Fruit fly (Drosophila melanogaster) whole organism, wandering third instar larva: ENCODE results near the gene acj6.

ENCODE experiments used
- Dfd ChIP-seq: fragments of >200 bp; optimal IDR thresholded peaks from 2 replicates; lab custom pipeline; 2017; ENCODE audit warnings: missing biosample characterization, missing genetic modification characterization
- GATAd ChIP-seq: sonication (Bioruptor generic); optimal IDR thresholded peaks from 2 replicates; lab custom pipeline; 2016; ENCODE audit warnings: missing biosample characterization, missing genetic modification characterization
- HLH106 ChIP-seq: fragments of 200-800 bp; optimal IDR thresholded peaks from 3 replicates; lab custom pipeline; 2019; ENCODE audit warnings: missing biosample characterization, mild to moderate bottlenecking, missing genetic modification characterization, moderate library complexity
- Hnf4 ChIP-seq: fragments of 200-800 bp; sonication (Bioruptor generic); optimal IDR thresholded peaks from 2 replicates; lab custom pipeline; 2016; ENCODE audit warnings: missing biosample characterization, mild to moderate bottlenecking, missing genetic modification characterization
- Hr78 ChIP-seq: fragments of >200 bp; optimal IDR thresholded peaks from 2 replicates; lab custom pipeline; 2017; ENCODE audit warnings: missing biosample characterization, missing genetic modification characterization
- Hr83 ChIP-seq: fragments of 200-300 bp; sonication (Bioruptor generic); optimal IDR thresholded peaks from 2 replicates; lab custom pipeline; 2016; ENCODE audit warnings: missing biosample characterization, mild to moderate bottlenecking, missing genetic modification characterization, moderate library complexity; ENCODE audit not compliant: poor library complexity, severe bottlenecking
- Mio ChIP-seq: sonication (Bioruptor generic); optimal IDR thresholded peaks from 2 replicates; lab custom pipeline; 2016; ENCODE audit warnings: missing biosample characterization, missing genetic modification characterization
- Myc ChIP-seq: fragments of >200 bp; optimal IDR thresholded peaks from 2 replicates; lab custom pipeline; 2017
- N ChIP-seq: fragments of >200 bp; optimal IDR thresholded peaks from 2 replicates; lab custom pipeline; 2018; ENCODE audit warnings: missing biosample characterization, missing external identifiers, missing genetic modification characterization
- OdsH ChIP-seq: fragments of 200-800 bp; sonication (Bioruptor generic); optimal IDR thresholded peaks from 2 replicates; lab custom pipeline; 2016; ENCODE audit warnings: missing biosample characterization, mild to moderate bottlenecking, missing genetic modification characterization
- Rel ChIP-seq, 2 experiments: fragments of 200-800 bp; sonication (Bioruptor generic) in 1 of 2; optimal IDR thresholded peaks; 2 replicates in 1 of 2; 3 replicates in 1 of 2; lab custom pipeline; 2016 to 2019; ENCODE audit warnings: mild to moderate bottlenecking in 2 of 2, missing biosample characterization in 2 of 2, missing genetic modification characterization in 2 of 2, moderate library complexity in 1 of 2
- Sp1 ChIP-seq: fragments of 200-800 bp; sonication (Bioruptor generic); optimal IDR thresholded peaks from 3 replicates; lab custom pipeline; 2019; ENCODE audit warnings: missing biosample characterization, mild to moderate bottlenecking, missing genetic modification characterization, moderate library complexity
- brk ChIP-seq: fragments of 200-800 bp; sonication (Bioruptor generic); optimal IDR thresholded peaks from 2 replicates; lab custom pipeline; 2016; ENCODE audit warnings: missing biosample characterization, mild to moderate bottlenecking, missing genetic modification characterization
- dmrt93B ChIP-seq: fragments of 200-800 bp; sonication (Bioruptor generic); optimal IDR thresholded peaks from 2 replicates; lab custom pipeline; 2018; ENCODE audit warnings: missing biosample characterization, mild to moderate bottlenecking, missing genetic modification characterization
- dsf ChIP-seq: sonication (Bioruptor generic); optimal IDR thresholded peaks from 2 replicates; lab custom pipeline; 2016; ENCODE audit warnings: missing biosample characterization, missing genetic modification characterization, borderline replicate concordance
- ey ChIP-seq: fragments of 200-800 bp; sonication (Bioruptor generic); optimal IDR thresholded peaks from 2 replicates; lab custom pipeline; 2016; ENCODE audit warnings: missing biosample characterization, missing genetic modification characterization
- foxo ChIP-seq, 2 experiments: fragments of 200-800 bp; sonication (Bioruptor generic); optimal IDR thresholded peaks; 2 replicates in 1 of 2; 3 replicates in 1 of 2; lab custom pipeline; 2016 to 2017; ENCODE audit warnings: missing biosample characterization in 2 of 2, missing genetic modification characterization in 2 of 2
- h ChIP-seq: fragments of 200-800 bp; sonication (Bioruptor generic); optimal IDR thresholded peaks from 3 replicates; lab custom pipeline; 2016; ENCODE audit warnings: missing biosample characterization, mild to moderate bottlenecking, missing genetic modification characterization
- lola ChIP-seq: fragments of >200 bp; optimal IDR thresholded peaks from 2 replicates; lab custom pipeline; 2017; ENCODE audit warnings: missing biosample characterization, missing genetic modification characterization
- pan ChIP-seq: fragments of >200 bp; optimal IDR thresholded peaks from 2 replicates; lab custom pipeline; 2017
- psq ChIP-seq: fragments of 200-800 bp; sonication (Bioruptor generic); optimal IDR thresholded peaks from 3 replicates; lab custom pipeline; 2017; ENCODE audit warnings: missing biosample characterization, mild to moderate bottlenecking, missing genetic modification characterization, moderate library complexity
- rgr ChIP-seq: fragments of 200-800 bp; sonication (Bioruptor generic); optimal IDR thresholded peaks from 3 replicates; lab custom pipeline; 2016; ENCODE audit warnings: missing biosample characterization, mild to moderate bottlenecking, missing genetic modification characterization
- sage ChIP-seq: fragments of 200-800 bp; sonication (Bioruptor generic); optimal IDR thresholded peaks from 2 replicates; lab custom pipeline; 2016; ENCODE audit warnings: missing biosample characterization, mild to moderate bottlenecking, missing genetic modification characterization
- sv ChIP-seq: fragments of 200-800 bp; sonication (Bioruptor generic); optimal IDR thresholded peaks from 3 replicates; lab custom pipeline; 2016; ENCODE audit warnings: missing biosample characterization, missing genetic modification characterization
- tai ChIP-seq: sonication (Bioruptor generic); optimal IDR thresholded peaks from 2 replicates; lab custom pipeline; 2016; ENCODE audit warnings: missing biosample characterization, missing genetic modification characterization
- usp ChIP-seq: fragments of >200 bp; optimal IDR thresholded peaks from 2 replicates; lab custom pipeline; 2017; ENCODE audit warnings: missing biosample characterization, missing genetic modification characterization
- woc ChIP-seq: sonication (Bioruptor generic); optimal IDR thresholded peaks from 2 replicates; lab custom pipeline; 2016; ENCODE audit warnings: missing biosample characterization, mild to moderate bottlenecking, missing genetic modification characterization

The acj6 gene

dm6 chrX:15313829-15314324 is 65.0 kb downstream of the acj6 start:
- TF ChIP-seq Dfd: peak; percentile 59
- no peak for TF ChIP-seq Mio (GFP tag; lab: Kevin White, UChicago)
- TF ChIP-seq, all 38 proteins: peak for 1

dm6 chrX:15313389-15313788 is 65.5 kb downstream of the acj6 start:
- no peak for TF ChIP-seq Sp1 (GFP tag; lab: Kevin White, UChicago)

- no peak for TF ChIP-seq tai (GFP tag; lab: Kevin White, UChicago)
- no peak for TF ChIP-seq woc (GFP tag; lab: Kevin White, UChicago)
- TF ChIP-seq Hnf4: no peak
- TF ChIP-seq Mio (GFP tag; lab: Kevin White, UChicago): no peak
- TF ChIP-seq Hr83 (GFP tag; lab: Kevin White, UChicago): no peak
- no peak for TF ChIP-seq psq (GFP tag; lab: Kevin White, UChicago)
- no peak for TF ChIP-seq lola (GFP tag; lab: Kevin White, UChicago)
- no peak for TF ChIP-seq sv (GFP tag; lab: Kevin White, UChicago)
- TF ChIP-seq GATAd (GFP tag; lab: Kevin White, UChicago): no peak
Observed at dm6 chrX:15312882-15313154, 66.0 kb downstream of the acj6 start.

- TF ChIP-seq foxo (GFP tag; optimal IDR thresholded peaks at IDR 0.05; lab: Kevin White, UChicago) (peak in 1 of 2 experiments; percentile 17), Sp1 (GFP tag; lab: Kevin White, UChicago) (peak; percentile 5), Hnf4 (no peak), OdsH (GFP tag; lab: Kevin White, UChicago) (no peak), pan (lab: Kevin White, UChicago) (peak; percentile 73), N (GFP tag; lab: Kevin White, UChicago) (peak; percentile 46), Dfd (peak; percentile 98), HLH106 (tag; lab: Kevin White, UChicago) (peak; percentile 20)
Observed at dm6 chrX:15312074-15312881, 66.6 kb downstream of the acj6 start.

- no peak for TF ChIP-seq GATAd (GFP tag; lab: Kevin White, UChicago)
- TF ChIP-seq dmrt93B: no peak
- no peak for TF ChIP-seq OdsH (GFP tag; lab: Kevin White, UChicago)
- TF ChIP-seq Sp1 (GFP tag; lab: Kevin White, UChicago): no peak
- no peak for TF ChIP-seq ey (GFP tag; lab: Kevin White, UChicago)
- TF ChIP-seq h (GFP tag; lab: Kevin White, UChicago): no peak
- TF ChIP-seq, all 38 proteins: peak for 0
Observed at dm6 chrX:15309918-15310317, 68.9 kb downstream of the acj6 start.

dm6 chrX:15308456-15308954 is 70.4 kb downstream of the acj6 start:
- no peak for TF ChIP-seq OdsH (GFP tag; lab: Kevin White, UChicago)
- TF ChIP-seq h (GFP tag; lab: Kevin White, UChicago): no peak
- no peak for TF ChIP-seq Rel (GFP tag; optimal IDR thresholded peaks at IDR 0.05; lab: Kevin White, UChicago)
- TF ChIP-seq Rel (tag; optimal IDR thresholded peaks at IDR 0.05; lab: Kevin White, UChicago): no peak
- no peak for TF ChIP-seq Hr78 (GFP tag; lab: Kevin White, UChicago)
- TF ChIP-seq usp (GFP tag; lab: Kevin White, UChicago): no peak
- TF ChIP-seq rgr (GFP tag; lab: Kevin White, UChicago): no peak
- no peak for TF ChIP-seq HLH106 (tag; lab: Kevin White, UChicago)
- no peak for TF ChIP-seq woc (GFP tag; lab: Kevin White, UChicago)
- TF ChIP-seq Dfd: no peak
- TF ChIP-seq brk: no peak
- TF ChIP-seq Myc (lab: Kevin White, UChicago): no peak
- no peak for TF ChIP-seq sage (GFP tag; lab: Kevin White, UChicago)
- no peak for TF ChIP-seq foxo (GFP tag; optimal IDR thresholded peaks at IDR 0.05; lab: Kevin White, UChicago)
- no peak for TF ChIP-seq tai (GFP tag; lab: Kevin White, UChicago)
- no peak for TF ChIP-seq dmrt93B
- TF ChIP-seq N (GFP tag; lab: Kevin White, UChicago): no peak
- no peak for TF ChIP-seq dsf
- TF ChIP-seq, all 38 proteins: peak for 0
